Fruit fly (Drosophila melanogaster) whole organism, embryonic: ENCODE results near the gene CG7582.

ENCODE experiments used
- Aef1 ChIP-seq: fragments of 200-800 bp; sonication (Bioruptor generic); IDR thresholded peaks from 3 replicates; pipeline ENCODE4 v1.3.6; 2022; ENCODE audit warnings: missing biosample characterization, missing genetic modification characterization
- Awh ChIP-seq: fragments of 200-800 bp; sonication (Bioruptor generic); IDR thresholded peaks from 2 replicates; pipeline ENCODE4, ENCODE4 v1.3.6; 2022; ENCODE audit warnings: missing biosample characterization, missing genetic modification characterization
- CG10366 ChIP-seq: fragments of 200-800 bp; sonication (Bioruptor generic); IDR thresholded peaks from 2 replicates; pipeline ENCODE4 v1.3.6; 2022; ENCODE audit warnings: missing biosample characterization, missing genetic modification characterization
- CG10462 ChIP-seq: fragments of 200-800 bp; sonication (Bioruptor generic); optimal IDR thresholded peaks from 2 replicates; lab custom pipeline; 2016; ENCODE audit warnings: missing biosample characterization, missing genetic modification characterization
- CG12071 ChIP-seq: fragments of 200-800 bp; sonication (Bioruptor generic); optimal IDR thresholded peaks from 3 replicates; lab custom pipeline; 2018; ENCODE audit warnings: missing biosample characterization, mild to moderate bottlenecking, missing genetic modification characterization
- CG12769 ChIP-seq: fragments of 200-800 bp; sonication (Bioruptor generic); optimal IDR thresholded peaks from 2 replicates; lab custom pipeline; 2019; ENCODE audit warnings: missing biosample characterization, mild to moderate bottlenecking, missing genetic modification characterization, moderate library complexity
- CG13424 ChIP-seq: fragments of 200-800 bp; sonication (Bioruptor generic); optimal IDR thresholded peaks from 2 replicates; lab custom pipeline; 2019; ENCODE audit warnings: missing biosample characterization, mild to moderate bottlenecking, missing genetic modification characterization, moderate library complexity
- CG14050 ChIP-seq: fragments of 200-800 bp; sonication (Bioruptor generic); IDR thresholded peaks from 3 replicates; pipeline ENCODE4 v1.3.6; 2022; ENCODE audit warnings: missing biosample characterization, missing genetic modification characterization
- CG14860 ChIP-seq: fragments of 200-800 bp; sonication (Bioruptor generic); IDR thresholded peaks from 3 replicates; pipeline ENCODE4 v1.3.6; 2022; ENCODE audit warnings: missing biosample characterization, missing genetic modification characterization; ENCODE audit not compliant: partially characterized antibody
- CG15073 ChIP-seq: fragments of 200-800 bp; sonication (Bioruptor generic); optimal IDR thresholded peaks from 2 replicates; lab custom pipeline; 2016; ENCODE audit warnings: missing biosample characterization, missing genetic modification characterization
- CG16815 ChIP-seq: fragments of 200-800 bp; sonication (Bioruptor generic); optimal IDR thresholded peaks from 3 replicates; lab custom pipeline; 2017; ENCODE audit warnings: missing biosample characterization, mild to moderate bottlenecking, missing genetic modification characterization
- CG17359 ChIP-seq: fragments of 200-800 bp; sonication (Bioruptor generic); optimal IDR thresholded peaks from 3 replicates; lab custom pipeline; 2018; ENCODE audit warnings: missing biosample characterization, mild to moderate bottlenecking, missing genetic modification characterization, moderate library complexity
- CG2678 ChIP-seq: fragments of 200-800 bp; sonication (Bioruptor generic); optimal IDR thresholded peaks from 3 replicates; lab custom pipeline; 2019; ENCODE audit warnings: missing biosample characterization, mild to moderate bottlenecking, missing genetic modification characterization, moderate library complexity
- CG30403 ChIP-seq: fragments of 200-800 bp; sonication (Bioruptor generic); optimal IDR thresholded peaks from 3 replicates; lab custom pipeline; 2016; ENCODE audit warnings: missing biosample characterization, missing genetic modification characterization
- CG3163 ChIP-seq: fragments of 200-800 bp; sonication (Bioruptor generic); optimal IDR thresholded peaks from 3 replicates; lab custom pipeline; 2016; ENCODE audit warnings: missing biosample characterization, missing genetic modification characterization
- CG3281 ChIP-seq: fragments of 200-800 bp; sonication (Bioruptor generic); optimal IDR thresholded peaks from 3 replicates; lab custom pipeline; 2017; ENCODE audit warnings: missing biosample characterization, mild to moderate bottlenecking, missing genetic modification characterization
- CG3407 ChIP-seq: fragments of 200-800 bp; sonication (Bioruptor generic); optimal IDR thresholded peaks from 2 replicates; lab custom pipeline; 2018; ENCODE audit warnings: missing biosample characterization, mild to moderate bottlenecking, missing genetic modification characterization
- CG4328 ChIP-seq: fragments of 200-800 bp; sonication (Bioruptor generic); optimal IDR thresholded peaks from 3 replicates; lab custom pipeline; 2017; ENCODE audit warnings: missing biosample characterization, missing genetic modification reagents, missing genetic modification characterization
- CG6791 ChIP-seq: fragments of 200-800 bp; sonication (Bioruptor generic); IDR thresholded peaks from 3 replicates; pipeline ENCODE4 v1.3.6; 2022; ENCODE audit warnings: missing biosample characterization, missing genetic modification characterization; ENCODE audit not compliant: partially characterized antibody
- CG8388 ChIP-seq: fragments of 200-800 bp; sonication (Bioruptor generic); optimal IDR thresholded peaks from 2 replicates; lab custom pipeline; 2019; ENCODE audit warnings: missing biosample characterization, mild to moderate bottlenecking, missing genetic modification characterization, moderate library complexity
- CG9817 ChIP-seq: fragments of 200-800 bp; sonication (Bioruptor generic); optimal IDR thresholded peaks from 2 replicates; lab custom pipeline; 2018; ENCODE audit warnings: missing biosample characterization, mild to moderate bottlenecking, missing genetic modification characterization, moderate library complexity
- CHES-1-like ChIP-seq: fragments of 200-800 bp; sonication (Bioruptor generic); optimal IDR thresholded peaks from 2 replicates; lab custom pipeline; 2016; ENCODE audit warnings: missing biosample characterization, missing genetic modification characterization
- E2f2 ChIP-seq: fragments of 200-800 bp; sonication (Bioruptor generic); IDR thresholded peaks from 2 replicates; pipeline ENCODE4 v1.3.6; 2022; ENCODE audit warnings: missing biosample characterization, missing genetic modification characterization
- Ets65A ChIP-seq: fragments of 200-800 bp; sonication (Bioruptor generic); peaks from one replicate; lab custom pipeline; 2016; ENCODE audit warnings: missing biosample characterization, missing genetic modification characterization
- Fer1 ChIP-seq: fragments of 200-800 bp; sonication (Bioruptor generic); optimal IDR thresholded peaks from 2 replicates; lab custom pipeline; 2017; ENCODE audit warnings: missing biosample characterization, mild to moderate bottlenecking, missing genetic modification characterization
- Fer3 ChIP-seq: fragments of 200-800 bp; sonication (Bioruptor generic); optimal IDR thresholded peaks from 2 replicates; lab custom pipeline; 2018; ENCODE audit warnings: missing biosample characterization, mild to moderate bottlenecking, missing genetic modification characterization, moderate library complexity
- H15 ChIP-seq: fragments of 200-800 bp; sonication (Bioruptor generic); IDR thresholded peaks from 3 replicates; pipeline ENCODE4 v1.3.6; 2022; ENCODE audit warnings: missing biosample characterization, missing genetic modification characterization
- Hand ChIP-seq: fragments of 200-800 bp; sonication (Bioruptor generic); optimal IDR thresholded peaks from 2 replicates; lab custom pipeline; 2017; ENCODE audit warnings: mild to moderate bottlenecking, missing biosample characterization, missing genetic modification reagents, missing genetic modification characterization
- Hmr ChIP-seq: fragments of 200-800 bp; sonication (Bioruptor generic); optimal IDR thresholded peaks from 3 replicates; lab custom pipeline; 2017; ENCODE audit warnings: mild to moderate bottlenecking, missing biosample characterization, missing genetic modification reagents, missing genetic modification characterization
- Oaz ChIP-seq: fragments of 200-800 bp; sonication (Bioruptor generic); IDR thresholded peaks from 2 replicates; pipeline ENCODE4 v1.3.6; 2022; ENCODE audit warnings: missing biosample characterization, missing genetic modification characterization
- az2 ChIP-seq: fragments of 200-800 bp; sonication (Bioruptor generic); optimal IDR thresholded peaks from 3 replicates; lab custom pipeline; 2016; ENCODE audit warnings: missing biosample characterization, missing genetic modification characterization
- bsh ChIP-seq, 2 experiments: fragments of 200-800 bp; sonication (Bioruptor generic); optimal IDR thresholded peaks; 2 replicates each; lab custom pipeline; 2017 to 2018; ENCODE audit warnings: mild to moderate bottlenecking in 2 of 2, missing biosample characterization in 2 of 2, missing genetic modification characterization in 2 of 2, moderate library complexity in 1 of 2
- caup ChIP-seq: fragments of 200-800 bp; sonication (Bioruptor generic); optimal IDR thresholded peaks from 3 replicates; lab custom pipeline; 2017; ENCODE audit warnings: missing biosample characterization, mild to moderate bottlenecking, missing genetic modification characterization, moderate library complexity; ENCODE audit not compliant: severe bottlenecking
- cg ChIP-seq: fragments of 200-800 bp; sonication (Bioruptor generic); optimal IDR thresholded peaks from 3 replicates; lab custom pipeline; 2019; ENCODE audit warnings: missing biosample characterization, mild to moderate bottlenecking, missing genetic modification characterization, moderate library complexity
- cwo ChIP-seq: fragments of 200-800 bp; sonication (Bioruptor generic); optimal IDR thresholded peaks from 3 replicates; lab custom pipeline; 2017; ENCODE audit warnings: missing biosample characterization, missing genetic modification characterization, mild to moderate bottlenecking, moderate library complexity, missing genetic modification reagents
- dpn ChIP-seq, 2 experiments: fragments of 200-800 bp; sonication (Bioruptor generic); optimal IDR thresholded peaks; 3 replicates each; lab custom pipeline; 2016; ENCODE audit warnings: missing biosample characterization in 2 of 2, missing genetic modification characterization in 2 of 2
- dysf ChIP-seq: fragments of 200-800 bp; sonication (Bioruptor generic); IDR thresholded peaks from 3 replicates; pipeline ENCODE4 v1.3.6; 2022; ENCODE audit warnings: missing biosample characterization, missing genetic modification characterization
- eve ChIP-seq, 2 experiments: fragments of >200 bp; optimal IDR thresholded peaks; 2 replicates each; lab custom pipeline; 2017; ENCODE audit warnings: missing biosample characterization in 2 of 2, missing genetic modification characterization in 2 of 2
- gfzf ChIP-seq: fragments of 200-800 bp; sonication (Bioruptor generic); optimal IDR thresholded peaks from 2 replicates; lab custom pipeline; 2016; ENCODE audit warnings: missing biosample characterization, mild to moderate bottlenecking, missing genetic modification characterization, moderate library complexity
- ham ChIP-seq: fragments of 200-800 bp; sonication (Bioruptor generic); IDR thresholded peaks from 2 replicates; pipeline ENCODE4 v1.3.6; 2022; ENCODE audit warnings: missing biosample characterization, missing genetic modification characterization
- ind ChIP-seq: fragments of 200-800 bp; sonication (Bioruptor generic); optimal IDR thresholded peaks from 3 replicates; lab custom pipeline; 2016; ENCODE audit warnings: missing biosample characterization, missing genetic modification characterization
- nerfin-1 ChIP-seq: fragments of 200-800 bp; sonication (Bioruptor generic); optimal IDR thresholded peaks from 3 replicates; lab custom pipeline; 2019; ENCODE audit warnings: missing biosample characterization, mild to moderate bottlenecking, missing genetic modification characterization, moderate library complexity
- pb ChIP-seq: fragments of 200-800 bp; sonication (Bioruptor generic); optimal IDR thresholded peaks from 3 replicates; lab custom pipeline; 2016; ENCODE audit warnings: missing biosample characterization, missing genetic modification characterization
- seq ChIP-seq: fragments of 200-800 bp; sonication (Bioruptor generic); IDR thresholded peaks from 2 replicates; pipeline ENCODE4 v1.3.6; 2022; ENCODE audit warnings: missing biosample characterization, missing genetic modification characterization
- sna ChIP-seq: fragments of 200-800 bp; sonication (Bioruptor generic); IDR thresholded peaks from 2 replicates; pipeline ENCODE4 v1.3.6; 2022; ENCODE audit warnings: missing biosample characterization, missing genetic modification characterization; ENCODE audit not compliant: partially characterized antibody
- tio ChIP-seq: fragments of 200-800 bp; sonication (Bioruptor generic); optimal IDR thresholded peaks from 2 replicates; lab custom pipeline; 2017; ENCODE audit warnings: missing biosample characterization, missing genetic modification characterization, inconsistent platforms
- trem ChIP-seq: fragments of 200-800 bp; optimal IDR thresholded peaks from 3 replicates; lab custom pipeline; 2019; ENCODE audit warnings: missing biosample characterization, mild to moderate bottlenecking, missing genetic modification characterization, moderate library complexity
- ttk ChIP-seq: fragments of 200-800 bp; sonication (Bioruptor generic); IDR thresholded peaks from 2 replicates; pipeline ENCODE4 v2.1.2; 2022; ENCODE audit warnings: missing biosample characterization, missing genetic modification characterization
- twi ChIP-seq: fragments of 200-800 bp; optimal IDR thresholded peaks from 2 replicates; lab custom pipeline; 2019; ENCODE audit warnings: missing biosample characterization, mild to moderate bottlenecking, missing genetic modification characterization, moderate library complexity
- zf30C ChIP-seq: fragments of 200-800 bp; sonication (Bioruptor generic); optimal IDR thresholded peaks from 3 replicates; lab custom pipeline; 2018; ENCODE audit warnings: missing biosample characterization, mild to moderate bottlenecking, missing genetic modification characterization

Gene CG7582

dm6 chr3R:29651488-29651887, 30.6 kb downstream of the CG7582 start:
- TF ChIP-seq ttk (GFP tag; lab: Robert Waterston, UW) (peak; percentile 39; the same call in 1 of the 2 replicates), Awh (GFP tag; lab: Robert Waterston, UW) (no peak), dysf (peak; percentile 45; the same call in 1 of the 3 replicates), sna (GFP tag; lab: Robert Waterston, UW) (no peak), CG17359 (tag; lab: Kevin White, UChicago) (peak; percentile 33), Fer3 (tag; lab: Kevin White, UChicago) (peak; percentile 48), eve (GFP tag; optimal IDR thresholded peaks at IDR 0.05; lab: Kevin White, UChicago) (no peak), Hmr (GFP tag; lab: Kevin White, UChicago) (peak; percentile 60), H15 (GFP tag; lab: Robert Waterston, UW) (0 out of 3 replicates have a peak, but pooled peaks have one; percentile 25), ind (GFP tag; lab: Kevin White, UChicago) (peak; percentile 43), pb (no peak), CG15073 (no peak), Aef1 (GFP tag; lab: Robert Waterston, UW) (peak; percentile 16; the same call in 1 of the 3 replicates), gfzf (no peak), CG6791 (no peak), ham (GFP tag; lab: Robert Waterston, UW) (no peak), Hand (GFP tag; lab: Kevin White, UChicago) (peak; percentile 65), cwo (peak; percentile 47), CG12769 (peak; percentile 32), Ets65A (GFP tag; lab: Kevin White, UChicago) (peak; percentile 50), E2f2 (GFP tag; lab: Robert Waterston, UW) (peak; percentile 27; the same call in 1 of the 2 replicates), twi (no peak), CG10366 (GFP tag; lab: Robert Waterston, UW) (peak; percentile 18; the same call in 1 of the 2 replicates), CG3281 (GFP tag; lab: Kevin White, UChicago) (peak; percentile 56), zf30C (GFP tag; lab: Kevin White, UChicago) (peak; percentile 9), CG3407 (no peak), CG3163 (GFP tag; lab: Kevin White, UChicago) (no peak), CG12071 (GFP tag; lab: Kevin White, UChicago) (peak; percentile 44), CG16815 (no peak), tio (GFP tag; lab: Kevin White, UChicago) (peak; percentile 4), CG13424 (tag; lab: Kevin White, UChicago) (peak; percentile 43), CHES-1-like (GFP tag; lab: Kevin White, UChicago) (peak; percentile 22), CG8388 (peak; percentile 14), CG9817 (tag; lab: Kevin White, UChicago) (peak; percentile 24), Fer1 (GFP tag; lab: Kevin White, UChicago) (peak; percentile 74), CG30403 (peak; percentile 20), seq (GFP tag; lab: Robert Waterston, UW) (peak; percentile 58; the same call in 1 of the 2 replicates), caup (GFP tag; lab: Kevin White, UChicago) (peak; percentile 55), az2 (GFP tag; lab: Kevin White, UChicago) (peak; percentile 31), CG4328 (GFP tag; lab: Kevin White, UChicago) (no peak), CG14050 (no peak), dpn (GFP tag; optimal IDR thresholded peaks at IDR 0.05; lab: Kevin White, UChicago) (peak; percentile 1 to 34), trem (tag; lab: Kevin White, UChicago) (no peak), cg (GFP tag; lab: Kevin White, UChicago) (peak; percentile 3), CG2678 (tag; lab: Kevin White, UChicago) (peak; percentile 64), Oaz (GFP tag; lab: Robert Waterston, UW) (no peak), nerfin-1 (tag; lab: Kevin White, UChicago) (no peak), CG10462 (no peak), bsh (GFP tag; optimal IDR thresholded peaks at IDR 0.05; lab: Kevin White, UChicago) (no peak), CG14860 (GFP tag; lab: Robert Waterston, UW) (no peak)
